Fruit fly (Drosophila melanogaster) whole organism, wandering third instar larva: ENCODE data around the gene IleRS.

Experiments
- Abd-B ChIP-seq: fragments of >200 bp; optimal IDR thresholded peaks from 2 replicates; lab custom pipeline; 2017; ENCODE audit warnings: missing biosample characterization, missing genetic modification characterization
- CG32264 ChIP-seq: fragments of 200-800 bp; sonication (Bioruptor generic); optimal IDR thresholded peaks from 2 replicates; lab custom pipeline; 2016; ENCODE audit warnings: missing biosample characterization, missing genetic modification characterization
- CrebA ChIP-seq: fragments of 200-800 bp; sonication (Bioruptor generic); optimal IDR thresholded peaks from 2 replicates; lab custom pipeline; 2016; ENCODE audit warnings: missing biosample characterization, mild to moderate bottlenecking, missing genetic modification characterization, borderline replicate concordance
- Dfd ChIP-seq: fragments of >200 bp; optimal IDR thresholded peaks from 2 replicates; lab custom pipeline; 2017; ENCODE audit warnings: missing biosample characterization, missing genetic modification characterization
- Dif ChIP-seq: fragments of 200-275, 200-300 bp; sonication (Bioruptor generic); optimal IDR thresholded peaks from 2 replicates; lab custom pipeline; 2018; ENCODE audit warnings: missing biosample characterization, missing genetic modification characterization; ENCODE audit not compliant: partially characterized antibody
- GATAd ChIP-seq: sonication (Bioruptor generic); optimal IDR thresholded peaks from 2 replicates; lab custom pipeline; 2016; ENCODE audit warnings: missing biosample characterization, missing genetic modification characterization
- foxo ChIP-seq, 2 experiments: fragments of 200-800 bp; sonication (Bioruptor generic); optimal IDR thresholded peaks; 2 replicates in 1 of 2; 3 replicates in 1 of 2; lab custom pipeline; 2016 to 2017; ENCODE audit warnings: missing biosample characterization in 2 of 2, missing genetic modification characterization in 2 of 2
- h ChIP-seq: fragments of 200-800 bp; sonication (Bioruptor generic); optimal IDR thresholded peaks from 3 replicates; lab custom pipeline; 2016; ENCODE audit warnings: missing biosample characterization, mild to moderate bottlenecking, missing genetic modification characterization
- jim ChIP-seq: fragments of 175-275, 200-325 bp; sonication (Bioruptor generic); optimal IDR thresholded peaks from 2 replicates; lab custom pipeline; 2016; ENCODE audit warnings: missing biosample characterization, mild to moderate bottlenecking, missing genetic modification characterization
- pan ChIP-seq: fragments of >200 bp; optimal IDR thresholded peaks from 2 replicates; lab custom pipeline; 2017
- psq ChIP-seq: fragments of 200-800 bp; sonication (Bioruptor generic); optimal IDR thresholded peaks from 3 replicates; lab custom pipeline; 2017; ENCODE audit warnings: missing biosample characterization, mild to moderate bottlenecking, missing genetic modification characterization, moderate library complexity
- sv ChIP-seq: fragments of 200-800 bp; sonication (Bioruptor generic); optimal IDR thresholded peaks from 3 replicates; lab custom pipeline; 2016; ENCODE audit warnings: missing biosample characterization, missing genetic modification characterization
- tai ChIP-seq: sonication (Bioruptor generic); optimal IDR thresholded peaks from 2 replicates; lab custom pipeline; 2016; ENCODE audit warnings: missing biosample characterization, missing genetic modification characterization
- usp ChIP-seq: fragments of >200 bp; optimal IDR thresholded peaks from 2 replicates; lab custom pipeline; 2017; ENCODE audit warnings: missing biosample characterization, missing genetic modification characterization

DNA sequence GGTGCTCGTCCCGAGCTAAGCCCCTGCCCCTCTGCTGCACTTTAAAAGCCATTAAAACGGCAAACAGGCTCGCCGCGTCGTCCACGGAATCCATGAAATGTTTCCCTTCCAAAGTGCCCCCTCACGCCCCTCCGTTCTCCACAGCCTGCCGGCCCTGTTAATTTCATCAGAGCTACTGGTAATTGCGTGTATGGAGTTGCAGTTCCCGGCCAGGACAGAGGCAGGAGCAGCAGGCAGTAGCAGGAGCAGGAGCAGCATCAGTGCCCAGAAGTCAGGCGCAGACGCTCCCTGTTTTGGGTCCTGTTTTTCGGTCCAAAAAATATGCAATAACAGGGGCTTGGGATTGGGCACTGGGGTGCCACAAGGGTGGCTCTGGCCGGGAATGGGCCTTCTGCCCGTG lies 28.4 kb downstream of the IleRS start:
- TF ChIP-seq CG32264 (GFP tag; lab: Kevin White, UChicago) = no peak
- no peak for TF ChIP-seq usp (GFP tag; lab: Kevin White, UChicago)
- TF ChIP-seq tai (GFP tag; lab: Kevin White, UChicago) = no peak
- TF ChIP-seq GATAd = no peak
- TF ChIP-seq psq = no peak
- TF ChIP-seq sv (GFP tag; lab: Kevin White, UChicago) = no peak
- no peak for TF ChIP-seq pan (lab: Kevin White, UChicago)
- no peak for TF ChIP-seq Dfd (GFP tag; lab: Kevin White, UChicago)
- no peak for TF ChIP-seq Dif (GFP tag; lab: Kevin White, UChicago)
- TF ChIP-seq Abd-B (GFP tag; lab: Kevin White, UChicago) = no peak
- no peak for TF ChIP-seq CrebA (GFP tag; lab: Kevin White, UChicago)
- no peak for TF ChIP-seq foxo (GFP tag; optimal IDR thresholded peaks at IDR 0.05; lab: Kevin White, UChicago)
- TF ChIP-seq h = no peak
- TF ChIP-seq jim (GFP tag; lab: Kevin White, UChicago) = no peak
